Fruit fly (Drosophila melanogaster): ENCODE measurements around the gene Pdp1.

The Pdp1 gene

dm6 chr3L:7911765-7912556 lies 44.8 kb upstream of the Pdp1 start, which contains the start of the genes pbl and CG8281 (continued):
- TF ChIP-seq CG12236 (GFP tag; optimal IDR thresholded peaks at IDR 0.05) (no peak), yki (optimal IDR thresholded peaks at IDR 0.05) (no peak), CG6254 (GFP tag; optimal IDR thresholded peaks at IDR 0.05) (no peak), exex (tag; optimal IDR thresholded peaks at IDR 0.05) (no peak), CHES-1-like (GFP tag; optimal IDR thresholded peaks at IDR 0.05) (peak; percentile 47), sob (GFP tag; IDR thresholded peaks at IDR 0.05) (no peak; the same call in 1 of the 2 replicates), CG3838 (GFP tag; optimal IDR thresholded peaks at IDR 0.05) (no peak), CG11723 (GFP tag; optimal IDR thresholded peaks at IDR 0.05) (no peak), CG8089 (GFP tag; optimal IDR thresholded peaks at IDR 0.05) (peak; percentile 17), abd-A (tag; optimal IDR thresholded peaks at IDR 0.05) (no peak), Dbx (GFP tag; IDR thresholded peaks at IDR 0.05) (0 out of 3 replicates have a peak, but pooled peaks have one; percentile 54), CG14710 (tag; optimal IDR thresholded peaks at IDR 0.05) (peak; percentile 68), C15 (GFP tag; IDR thresholded peaks at IDR 0.05) (no peak), CG12659 (GFP tag; optimal IDR thresholded peaks at IDR 0.05) (peak; percentile 68), HLHmδ (GFP tag; optimal IDR thresholded peaks at IDR 0.05) (peak; percentile 48), ERR (GFP tag; optimal IDR thresholded peaks at IDR 0.05) (no peak), Ravus (GFP tag; IDR thresholded peaks at IDR 0.05) (no peak), Xrp1 (GFP tag; IDR thresholded peaks at IDR 0.05) (peak; percentile 31; the same call in 1 of the 2 replicates), CG10321 (GFP tag; IDR thresholded peaks at IDR 0.05) (no peak), dmrt99B (tag; optimal IDR thresholded peaks at IDR 0.05) (no peak), dysf (GFP tag; IDR thresholded peaks at IDR 0.05) (peak; percentile 48; the same call in 1 of the 3 replicates), CG4707 (GFP tag; optimal IDR thresholded peaks at IDR 0.05) (no peak), Lim3 (GFP tag; IDR thresholded peaks at IDR 0.05) (no peak), CG7963 (GFP tag; IDR thresholded peaks at IDR 0.05; ENCODE audit: partially characterized antibody) (peak; percentile 67; the same call in 2 of the 3 replicates), CG7839 (tag; optimal IDR thresholded peaks at IDR 0.05) (peak; percentile 62), mld (GFP tag; IDR thresholded peaks at IDR 0.05; ENCODE audit: partially characterized antibody) (peak; percentile 54; the same call in 1 of the 3 replicates), lola (GFP tag; optimal IDR thresholded peaks at IDR 0.05) (peak in 1 of 3 experiments; percentile 37), Dfd (GFP tag; optimal IDR thresholded peaks at IDR 0.05) (no peak), CG2712 (tag; optimal IDR thresholded peaks at IDR 0.05) (peak; percentile 64), CG8924 (tag; optimal IDR thresholded peaks at IDR 0.05) (peak; percentile 58), CG11504 (tag; optimal IDR thresholded peaks at IDR 0.05) (peak; percentile 64), CG6813 (GFP tag; optimal IDR thresholded peaks at IDR 0.05) (no peak), dati (GFP tag; IDR thresholded peaks at IDR 0.05) (no peak), aop (GFP tag; IDR thresholded peaks at IDR 0.05) (no peak), CG5180 (GFP tag; optimal IDR thresholded peaks at IDR 0.05) (no peak), shn (GFP tag; optimal IDR thresholded peaks at IDR 0.05) (peak; percentile 20), CG9932 (GFP tag; IDR thresholded peaks at IDR 0.05) (peak; percentile 45), CG4404 (GFP tag; IDR thresholded peaks at IDR 0.05) (no peak), PHDP (tag; optimal IDR thresholded peaks at IDR 0.05) (peak; percentile 66), nom (GFP tag; optimal IDR thresholded peaks at IDR 0.05) (no peak), seq (GFP tag; IDR thresholded peaks at IDR 0.05) (0 out of 2 replicates have a peak, but pooled peaks have one; percentile 6), CG4282 (GFP tag; optimal IDR thresholded peaks at IDR 0.05) (no peak), CG9437 (GFP tag; optimal IDR thresholded peaks at IDR 0.05) (peak; percentile 73), YL-1 (GFP tag; optimal IDR thresholded peaks at IDR 0.05) (peak; percentile 68), CG15479 (GFP tag; optimal IDR thresholded peaks at IDR 0.05) (no peak), fu2 (GFP tag; optimal IDR thresholded peaks at IDR 0.05) (peak; percentile 15), oc (tag; optimal IDR thresholded peaks at IDR 0.05) (no peak), sc (optimal IDR thresholded peaks at IDR 0.05) (no peak), sc (GFP tag; optimal IDR thresholded peaks at IDR 0.05) (no peak)
